Worm (Caenorhabditis elegans) whole organism, young adult: ENCODE measurements around the gene T03D8.6.

ENCODE experiments used
- F10E7.11 ChIP-seq: sonication (generic microtip); optimal IDR thresholded peaks from 2 replicates; lab custom pipeline; 2017; ENCODE audit warnings: mild to moderate bottlenecking, missing genetic modification characterization, moderate library complexity, missing compliant biosample characterization
- F39B2.1 ChIP-seq: fragments of 200-800 bp; sonication (Bioruptor generic); IDR thresholded peaks from 2 replicates; pipeline ENCODE4 v1.3.6; 2022; ENCODE audit warnings: missing genetic modification reagents, missing genetic modification characterization, missing compliant biosample characterization
- bed-1 ChIP-seq: fragments of 200-800 bp; sonication (Bioruptor generic); IDR thresholded peaks from 2 replicates; pipeline ENCODE4 v1.3.6; 2022; ENCODE audit warnings: missing genetic modification reagents, missing genetic modification characterization, missing compliant biosample characterization
- cebp-2 ChIP-seq: fragments of 200-800 bp; sonication (Bioruptor generic); IDR thresholded peaks from 2 replicates; pipeline ENCODE4 v1.3.6; 2022; ENCODE audit warnings: missing genetic modification characterization, missing compliant biosample characterization
- die-1 ChIP-seq: sonication (generic microtip); optimal IDR thresholded peaks from 2 replicates; lab custom pipeline; 2016; ENCODE audit warnings: missing genotype, mild to moderate bottlenecking, missing genetic modification characterization, missing compliant biosample characterization
- dpl-1 ChIP-seq: fragments of 150-350 bp; optimal IDR thresholded peaks from 2 replicates; lab custom pipeline; 2014; ENCODE audit warnings: missing biosample characterization, missing genetic modification reagents, missing genetic modification characterization
- nhr-80 ChIP-seq: sonication (generic microtip); optimal IDR thresholded peaks from 2 replicates; lab custom pipeline; 2016; ENCODE audit warnings: missing genetic modification characterization, missing compliant biosample characterization
- unc-62 ChIP-seq: fragments of 150-350 bp; optimal IDR thresholded peaks from 2 replicates; lab custom pipeline; 2014; ENCODE audit warnings: missing biosample characterization, missing genetic modification reagents, missing genetic modification characterization

DNA sequence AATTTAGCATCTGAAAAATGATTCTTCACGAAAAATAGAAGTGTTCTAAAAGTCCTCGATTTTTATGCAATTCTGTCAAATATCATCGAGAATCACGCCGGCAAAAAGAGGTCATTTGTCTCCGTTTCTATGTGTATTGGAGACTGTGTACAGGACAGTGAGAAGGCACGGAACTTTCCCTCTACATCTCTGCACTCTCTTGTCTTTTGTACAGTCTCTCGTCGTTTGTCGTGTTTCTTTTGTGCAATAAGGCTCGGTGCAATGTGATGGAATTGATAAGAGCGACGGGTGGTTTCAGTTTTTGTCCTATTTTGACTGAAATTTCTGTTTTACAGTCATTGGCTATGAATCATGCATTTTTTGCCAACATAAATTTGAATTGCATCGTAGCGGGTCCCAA is 11.7 kb upstream of the T03D8.6 start:
- TF ChIP-seq bed-1 (GFP tag; lab: Robert Waterston, UW) (no peak), nhr-80 (tag; lab: Kevin White, UChicago) (peak; percentile 97), F10E7.11 (tag; lab: Kevin White, UChicago) (no peak), die-1 (tag; lab: Kevin White, UChicago) (no peak), unc-62 (GFP tag; lab: Kevin White, UChicago) (no peak), cebp-2 (GFP tag; lab: Robert Waterston, UW) (no peak), dpl-1 (GFP tag; lab: Kevin White, UChicago) (no peak), F39B2.1 (no peak)
